Worm (Caenorhabditis elegans): Measurements from ENCODE around the gene dhs-25.

- no peak for TF ChIP-seq tlp-1 (tag; optimal IDR thresholded peaks at IDR 0.05)
- TF ChIP-seq pag-3 (tag; optimal IDR thresholded peaks at IDR 0.05; ENCODE audit: borderline replicate concordance, insufficient read depth): no peak
- TF ChIP-seq zip-4 (GFP tag; optimal IDR thresholded peaks at IDR 0.05): no peak
- TF ChIP-seq mdl-1 (tag; optimal IDR thresholded peaks at IDR 0.05): no peak
- TF ChIP-seq dpl-1 (GFP tag; optimal IDR thresholded peaks at IDR 0.05): no peak
- TF ChIP-seq nhr-11 (tag; optimal IDR thresholded peaks at IDR 0.05): no peak
- TF ChIP-seq blmp-1 (tag; optimal IDR thresholded peaks at IDR 0.05): no peak
- TF ChIP-seq hlh-4 (tag; optimal IDR thresholded peaks at IDR 0.05): no peak
- TF ChIP-seq C04F5.9 (tag; optimal IDR thresholded peaks at IDR 0.05): no peak
- no peak for TF ChIP-seq nhr-77 (tag; optimal IDR thresholded peaks at IDR 0.05)
- no peak for TF ChIP-seq ama-1 (optimal IDR thresholded peaks at IDR 0.05)
- no peak for TF ChIP-seq nhr-19 (GFP tag; conservative IDR thresholded peaks at IDR 0.05)
Observed at ce11 chrX:1521387-1521786, 35.1 kb downstream of the dhs-25 start, which contains the start of gene toca-1.
